Fruit fly (Drosophila melanogaster): ENCODE data around the gene CG14357.

DNA sequence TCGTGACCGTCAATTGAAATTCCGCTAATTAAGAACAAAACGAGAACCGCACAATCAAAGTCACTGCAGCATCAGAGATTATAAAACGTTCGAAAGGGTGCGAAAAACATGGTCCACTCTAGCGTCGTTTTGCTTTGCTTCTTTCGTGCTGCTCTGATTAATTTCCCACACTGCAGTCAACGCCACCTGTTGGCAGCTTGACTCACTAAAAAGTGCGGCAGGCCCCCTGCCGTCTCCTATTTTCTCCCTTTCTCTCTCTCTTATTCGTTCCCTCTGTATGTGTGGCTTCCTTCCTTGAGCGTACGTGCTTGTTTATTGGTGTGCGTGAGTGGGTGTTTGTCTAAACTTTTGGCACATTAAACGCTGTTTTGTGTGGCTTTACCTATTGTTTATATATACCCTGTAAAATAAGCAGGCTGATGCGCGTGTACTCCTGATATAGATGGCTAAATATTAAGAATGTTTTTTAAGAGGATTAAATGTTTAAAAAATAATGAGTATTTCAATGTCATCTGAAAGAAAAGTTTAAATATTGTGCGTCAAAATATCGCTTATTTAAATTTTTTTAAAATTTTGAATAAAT is 13.3 kb downstream of the CG14357 start:
- TF ChIP-seq Sin3A (optimal IDR thresholded peaks at IDR 0.05) = no peak
- TF ChIP-seq psq (optimal IDR thresholded peaks at IDR 0.05) = no peak
- TF ChIP-seq insv (optimal IDR thresholded peaks at IDR 0.05) = no peak
- no peak for TF ChIP-seq ttk (optimal IDR thresholded peaks at IDR 0.05)
